Worm (Caenorhabditis elegans) whole organism, midembryonic: Measurements from ENCODE around the gene K07G6.1.
"Not testable (repeated sequence)": the region's sequence is repeated elsewhere in the genome, so short reads cannot be mapped to it uniquely, and the experiment has no call there.

Source experiments
- T22C8.4 ChIP-seq: fragments of 200-800 bp; sonication (Bioruptor generic); IDR thresholded peaks from 2 replicates; pipeline ENCODE4 v1.3.6; 2022; ENCODE audit warnings: missing genetic modification characterization, missing compliant biosample characterization
- cog-1 ChIP-seq: sonication (generic microtip); optimal IDR thresholded peaks from 2 replicates; lab custom pipeline; 2016; ENCODE audit warnings: missing genetic modification characterization, missing compliant biosample characterization
- flt-1 ChIP-seq: fragments of 200-800 bp; sonication (Bioruptor generic); IDR thresholded peaks from 2 replicates; pipeline ENCODE4 v1.3.6; 2022; ENCODE audit warnings: missing genetic modification characterization, missing compliant biosample characterization
- klf-2 ChIP-seq: fragments of 200-800 bp; sonication (Bioruptor generic); conservative IDR thresholded peaks from 2 replicates; pipeline ENCODE4 v1.3.6; 2022; ENCODE audit warnings: missing genetic modification reagents, missing genetic modification characterization, missing compliant biosample characterization
- med-1 ChIP-seq: sonication (generic microtip); optimal IDR thresholded peaks from 2 replicates; lab custom pipeline; 2017; ENCODE audit warnings: missing genetic modification characterization, mild to moderate bottlenecking, missing compliant biosample characterization, antibody characterized with exemption, missing genetic modification reagents; ENCODE audit not compliant: insufficient read depth
- ref-1 ChIP-seq: fragments of 200-800 bp; sonication (Bioruptor generic); conservative IDR thresholded peaks from 2 replicates; pipeline ENCODE4 v1.3.6; 2022; ENCODE audit warnings: missing genetic modification reagents, missing genetic modification characterization, missing compliant biosample characterization
- tab-1 ChIP-seq: fragments of 200-800 bp; sonication (Bioruptor generic); IDR thresholded peaks from 2 replicates; pipeline ENCODE4 v1.3.6; 2022; ENCODE audit warnings: missing genetic modification characterization, missing compliant biosample characterization
- ztf-23 ChIP-seq: fragments of 200-800 bp; sonication (Bioruptor generic); IDR thresholded peaks from 2 replicates; pipeline ENCODE4 v1.3.6; 2022; ENCODE audit warnings: missing genetic modification reagents, missing genetic modification characterization, missing compliant biosample characterization
- ztf-29 ChIP-seq: fragments of 200-800 bp; sonication (Bioruptor generic); IDR thresholded peaks from 2 replicates; pipeline ENCODE4 v1.3.6; 2022; ENCODE audit warnings: missing genetic modification reagents, missing genetic modification characterization, missing compliant biosample characterization

Gene K07G6.1

DNA sequence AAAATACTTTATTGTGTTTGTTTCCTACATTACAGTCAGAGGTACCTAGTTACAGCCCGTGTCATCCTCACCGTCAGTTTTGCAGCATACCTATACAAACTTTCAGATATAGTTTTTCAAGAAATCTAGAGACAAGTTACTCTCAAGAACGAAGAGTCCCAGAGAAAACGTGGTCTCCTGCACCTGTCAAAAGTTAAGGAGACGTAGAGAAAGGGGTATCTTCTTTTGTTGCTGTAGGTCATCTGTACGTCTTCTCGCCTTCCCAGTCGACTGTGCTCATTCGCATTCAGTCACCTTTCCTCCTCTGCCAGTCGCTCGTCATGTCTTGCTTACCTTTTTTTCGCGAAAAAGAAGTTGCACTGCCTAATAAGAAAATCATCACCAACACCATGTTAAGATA is 20.2 kb downstream of the K07G6.1 start, which contains the start of gene F36H5.4:
F36H5.4 (plus strand) TSS at position 301 of the 400 bp plus-strand sequence.
- no peak for TF ChIP-seq ztf-23 (GFP tag; lab: Robert Waterston, UW)
- TF ChIP-seq tab-1 (GFP tag; lab: Robert Waterston, UW), result no peak
- no peak for TF ChIP-seq ztf-29 (GFP tag; lab: Robert Waterston, UW)
- TF ChIP-seq flt-1 (GFP tag; lab: Robert Waterston, UW), result no peak
- no peak for TF ChIP-seq med-1
- TF ChIP-seq klf-2 (GFP tag; lab: Robert Waterston, UW), result no peak
- no peak for TF ChIP-seq T22C8.4 (GFP tag; lab: Robert Waterston, UW)
- no peak for TF ChIP-seq cog-1 (tag; lab: Kevin White, UChicago)
- TF ChIP-seq ref-1 (GFP tag; lab: Robert Waterston, UW), result no peak

DNA sequence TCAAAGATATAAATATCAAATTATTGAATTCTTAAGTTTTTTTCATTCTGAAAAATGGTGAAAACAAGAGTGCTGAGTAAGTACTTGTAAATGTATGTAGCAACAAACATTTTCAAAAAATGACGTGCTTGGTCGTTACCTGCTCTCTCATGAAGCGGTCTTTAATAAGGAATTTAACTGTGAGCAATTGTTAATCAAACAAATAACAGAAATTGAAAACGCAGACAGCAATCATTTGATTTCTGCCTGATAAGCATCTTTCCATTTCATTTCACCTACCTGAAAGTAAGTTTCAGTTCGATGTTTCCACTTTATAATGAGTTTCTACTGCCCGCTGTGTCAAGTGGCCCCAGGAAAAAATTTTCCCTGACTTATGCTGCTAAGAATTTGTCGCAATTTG is 21.7 kb downstream of the K07G6.1 start, which contains the start of gene math-28:
math-28 (plus strand) TSS at position 301 of the 400 bp plus-strand sequence.
- TF ChIP-seq flt-1 (GFP tag; lab: Robert Waterston, UW), result no peak
- no peak for TF ChIP-seq ztf-29 (GFP tag; lab: Robert Waterston, UW)
- no peak for TF ChIP-seq T22C8.4 (GFP tag; lab: Robert Waterston, UW)
- no peak for TF ChIP-seq med-1
- no peak for TF ChIP-seq tab-1 (GFP tag; lab: Robert Waterston, UW)
- TF ChIP-seq ref-1 (GFP tag; lab: Robert Waterston, UW), result no peak
- TF ChIP-seq cog-1 (tag; lab: Kevin White, UChicago), result no peak
- no peak for TF ChIP-seq ztf-23 (GFP tag; lab: Robert Waterston, UW)
- no peak for TF ChIP-seq klf-2 (GFP tag; lab: Robert Waterston, UW)

DNA sequence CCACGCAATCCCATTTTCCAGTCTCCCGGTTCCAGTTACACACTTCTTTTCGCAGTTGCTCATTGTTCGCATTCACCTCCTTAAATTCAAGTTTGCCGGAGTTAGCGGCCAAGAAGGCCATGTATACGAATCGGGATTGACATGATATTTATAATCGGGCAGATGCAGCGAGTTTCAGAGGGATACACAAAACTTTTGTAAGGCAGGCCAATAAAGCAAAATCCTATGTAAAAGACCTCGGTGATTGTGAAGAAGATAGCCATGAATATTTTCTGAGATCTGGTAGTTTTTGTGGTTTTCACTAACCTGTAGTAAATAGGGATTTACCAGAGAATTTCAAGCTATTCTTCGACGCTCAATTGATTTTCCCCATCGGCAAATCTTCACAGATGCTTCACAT is 25.4 kb downstream of the K07G6.1 start:
- TF ChIP-seq ztf-29 (GFP tag; lab: Robert Waterston, UW) (no peak), med-1 (no peak), tab-1 (GFP tag; lab: Robert Waterston, UW) (no peak), klf-2 (GFP tag; lab: Robert Waterston, UW) (no peak), flt-1 (GFP tag; lab: Robert Waterston, UW) (no peak), ref-1 (GFP tag; lab: Robert Waterston, UW) (no peak), T22C8.4 (GFP tag; lab: Robert Waterston, UW) (no peak), ztf-23 (GFP tag; lab: Robert Waterston, UW) (no peak), cog-1 (tag; lab: Kevin White, UChicago) (no peak)

- TF ChIP-seq T22C8.4 (GFP tag; lab: Robert Waterston, UW); ztf-23 (GFP tag; lab: Robert Waterston, UW); cog-1 (tag; lab: Kevin White, UChicago): not testable (repeated sequence)
Observed at ce11 chrII:1771347-1771746, 30.0 kb downstream of the K07G6.1 start, which contains the start of gene math-26. Gene math-26 (plus strand): TSS chrII:1771647.

- TF ChIP-seq ref-1 (GFP tag; lab: Robert Waterston, UW) (no peak), klf-2 (GFP tag; lab: Robert Waterston, UW) (no peak), ztf-29 (GFP tag; lab: Robert Waterston, UW) (no peak), T22C8.4 (GFP tag; lab: Robert Waterston, UW) (no peak), flt-1 (GFP tag; lab: Robert Waterston, UW) (no peak)
Observed at ce11 chrII:1771785-1772184, 30.4 kb downstream of the K07G6.1 start, which contains the start of gene math-3. Gene math-3 (plus strand): TSS chrII:1772085.

ce11 chrII:1775234-1775633 is 33.9 kb downstream of the K07G6.1 start, which contains the start of gene F36H5.14:
Gene F36H5.14 (plus strand): TSS chrII:1775534.
- not testable (repeated sequence) for TF ChIP-seq flt-1 (GFP tag; lab: Robert Waterston, UW); klf-2 (GFP tag; lab: Robert Waterston, UW); med-1

DNA sequence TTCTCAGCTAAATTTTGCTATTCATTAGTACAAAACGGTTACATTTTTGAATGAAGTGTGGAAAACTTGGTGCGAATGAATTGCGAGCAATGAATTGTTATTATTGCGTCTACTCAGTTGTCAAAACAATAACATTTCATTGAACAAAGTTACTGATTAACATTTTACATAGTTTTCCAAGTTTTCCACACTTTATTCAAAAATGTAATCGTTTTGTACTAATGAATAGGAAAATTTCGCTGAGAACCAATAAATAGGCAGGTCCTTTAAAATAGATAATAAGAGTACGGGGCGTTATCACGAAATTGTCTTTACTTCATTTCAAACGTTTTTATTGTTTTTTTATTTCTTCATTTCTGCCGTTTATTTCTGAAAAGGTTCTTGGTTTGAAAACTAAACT is 41.1 kb downstream of the K07G6.1 start, which contains the start of gene math-4:
math-4 (minus strand) TSS at position 101 of the 400 bp plus-strand sequence.
- no peak for TF ChIP-seq klf-2 (GFP tag; lab: Robert Waterston, UW)
- no peak for TF ChIP-seq ztf-29 (GFP tag; lab: Robert Waterston, UW)
- no peak for TF ChIP-seq cog-1 (tag; lab: Kevin White, UChicago)
- TF ChIP-seq tab-1 (GFP tag; lab: Robert Waterston, UW), result no peak
- TF ChIP-seq T22C8.4 (GFP tag; lab: Robert Waterston, UW), result no peak
- TF ChIP-seq med-1, result no peak
- no peak for TF ChIP-seq ref-1 (GFP tag; lab: Robert Waterston, UW)
- TF ChIP-seq ztf-23 (GFP tag; lab: Robert Waterston, UW), result no peak
- TF ChIP-seq flt-1 (GFP tag; lab: Robert Waterston, UW), result no peak

DNA sequence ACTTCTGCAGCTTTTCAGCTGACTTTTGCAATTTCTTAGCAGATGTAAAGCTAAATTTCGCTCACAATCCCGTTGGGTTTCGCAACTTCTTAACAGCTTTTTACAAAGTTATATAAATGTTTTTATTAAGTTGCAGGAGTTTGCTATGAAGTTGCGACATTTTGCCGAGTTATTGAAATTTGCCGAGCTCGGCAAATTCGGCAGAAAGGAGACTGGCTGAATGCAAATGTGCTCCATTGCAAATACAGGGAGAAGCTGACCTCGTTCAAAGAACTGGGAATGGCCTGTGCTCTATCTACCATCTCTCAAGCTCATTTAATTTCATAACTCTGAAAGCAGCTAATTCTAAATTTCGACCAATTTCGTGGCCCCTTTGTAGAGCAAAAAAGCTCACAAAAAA is 43.5 kb downstream of the K07G6.1 start, which contains the start of gene C08F1.11:
C08F1.11 (minus strand) TSS at position 101 of the 400 bp plus-strand sequence.
- TF ChIP-seq cog-1 (tag; lab: Kevin White, UChicago) (no peak), ztf-23 (GFP tag; lab: Robert Waterston, UW) (no peak), ref-1 (GFP tag; lab: Robert Waterston, UW) (no peak), ztf-29 (GFP tag; lab: Robert Waterston, UW) (no peak), med-1 (no peak), flt-1 (GFP tag; lab: Robert Waterston, UW) (no peak), tab-1 (GFP tag; lab: Robert Waterston, UW) (no peak), klf-2 (GFP tag; lab: Robert Waterston, UW) (no peak), T22C8.4 (GFP tag; lab: Robert Waterston, UW) (no peak)

DNA sequence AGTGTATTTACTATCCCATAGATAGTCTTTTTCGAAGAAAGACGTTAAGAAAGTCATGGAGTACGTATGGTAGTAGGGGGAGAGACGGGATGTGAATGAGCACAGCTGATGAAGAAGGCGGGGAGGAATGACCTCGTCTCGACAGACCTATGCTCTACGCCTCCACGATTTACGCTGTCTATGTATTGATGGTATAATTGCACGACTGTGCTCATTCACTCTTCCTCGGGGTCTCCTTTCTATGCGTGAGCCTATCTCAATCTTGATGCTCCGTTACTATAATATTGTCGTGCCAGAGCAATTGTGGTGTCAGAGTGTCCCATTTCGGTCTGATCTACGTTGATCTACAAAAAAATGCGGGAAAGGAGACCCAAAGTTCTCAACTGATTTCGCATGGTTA is 44.9 kb downstream of the K07G6.1 start, which contains the start of gene C08F1.10:
C08F1.10 (minus strand) TSS at position 101 of the 400 bp plus-strand sequence.
- no peak for TF ChIP-seq ztf-23 (GFP tag; lab: Robert Waterston, UW)
- TF ChIP-seq T22C8.4 (GFP tag; lab: Robert Waterston, UW), result no peak
- no peak for TF ChIP-seq ztf-29 (GFP tag; lab: Robert Waterston, UW)
- no peak for TF ChIP-seq cog-1 (tag; lab: Kevin White, UChicago)
- TF ChIP-seq ref-1 (GFP tag; lab: Robert Waterston, UW), result no peak
- TF ChIP-seq med-1, result no peak
- TF ChIP-seq flt-1 (GFP tag; lab: Robert Waterston, UW), result no peak
- no peak for TF ChIP-seq tab-1 (GFP tag; lab: Robert Waterston, UW)
- TF ChIP-seq klf-2 (GFP tag; lab: Robert Waterston, UW), result no peak
